Fruit fly (Drosophila melanogaster): ENCODE data around the gene CG32719.

DNA sequence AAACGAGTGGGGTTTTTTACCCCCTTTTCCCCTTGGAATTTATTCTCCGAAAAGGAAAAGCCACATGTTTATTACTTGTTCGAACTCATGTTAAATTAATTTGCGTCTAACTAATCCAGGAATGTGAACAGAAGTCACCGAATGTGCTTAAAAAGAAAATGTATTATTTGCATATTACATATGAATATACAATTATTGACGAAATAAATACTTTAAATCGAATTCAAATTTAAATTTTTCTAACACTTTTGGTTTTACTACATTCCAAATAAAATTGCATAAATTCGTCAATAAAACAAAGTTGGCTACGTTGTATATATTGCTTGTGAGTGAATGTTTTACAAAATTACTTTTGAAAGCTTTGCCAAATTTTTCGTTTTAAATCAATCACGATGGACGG, 19.8 kb downstream of the CG32719 start, which contains the start of gene CG43138:
- TF ChIP-seq CG34367 (tag; optimal IDR thresholded peaks at IDR 0.05) (no peak), Pif1A (GFP tag; optimal IDR thresholded peaks at IDR 0.05) (no peak), rn (GFP tag; IDR thresholded peaks at IDR 0.05) (no peak), CG8159 (tag; optimal IDR thresholded peaks at IDR 0.05) (no peak), Snoo (tag; optimal IDR thresholded peaks at IDR 0.05) (no peak), Pif1B (GFP tag; optimal IDR thresholded peaks at IDR 0.05) (no peak), EcR (GFP tag; optimal IDR thresholded peaks at IDR 0.05) (no peak), CG32121 (GFP tag; IDR thresholded peaks at IDR 0.05) (no peak), CG17806 (tag; optimal IDR thresholded peaks at IDR 0.05) (no peak)

Measured in whole organism, pupa.